Fruit fly (Drosophila melanogaster): ENCODE measurements around the gene CG32816.

- TF ChIP-seq ttk (optimal IDR thresholded peaks at IDR 0.05) (no peak), insv (optimal IDR thresholded peaks at IDR 0.05) (no peak), h (optimal IDR thresholded peaks at IDR 0.05) (no peak), Sin3A (optimal IDR thresholded peaks at IDR 0.05) (no peak), psq (optimal IDR thresholded peaks at IDR 0.05) (no peak), Myc (optimal IDR thresholded peaks at IDR 0.05) (no peak)
Measured at dm6 chrX:338123-338527, 132.4 kb downstream of the CG32816 start.
